Fruit fly (Drosophila melanogaster) ovary, adult (tissue): ENCODE data around the gene mtsh.

Source experiments
- CG17801 ChIP-seq: fragments of 200-800 bp; optimal IDR thresholded peaks from 2 replicates; lab custom pipeline; 2019; ENCODE audit warnings: missing biosample characterization, mild to moderate bottlenecking, missing genetic modification characterization, moderate library complexity; ENCODE audit not compliant: partially characterized antibody

mtsh gene

dm6 chr2L:8342395-8342794 lies 22.7 kb upstream of the mtsh start, which contains the start of gene CG14273:
TSS of gene CG14273 (plus strand) at chr2L:8342695.
- no peak for TF ChIP-seq CG17801 (GFP tag; lab: Kevin White, UChicago)

DNA sequence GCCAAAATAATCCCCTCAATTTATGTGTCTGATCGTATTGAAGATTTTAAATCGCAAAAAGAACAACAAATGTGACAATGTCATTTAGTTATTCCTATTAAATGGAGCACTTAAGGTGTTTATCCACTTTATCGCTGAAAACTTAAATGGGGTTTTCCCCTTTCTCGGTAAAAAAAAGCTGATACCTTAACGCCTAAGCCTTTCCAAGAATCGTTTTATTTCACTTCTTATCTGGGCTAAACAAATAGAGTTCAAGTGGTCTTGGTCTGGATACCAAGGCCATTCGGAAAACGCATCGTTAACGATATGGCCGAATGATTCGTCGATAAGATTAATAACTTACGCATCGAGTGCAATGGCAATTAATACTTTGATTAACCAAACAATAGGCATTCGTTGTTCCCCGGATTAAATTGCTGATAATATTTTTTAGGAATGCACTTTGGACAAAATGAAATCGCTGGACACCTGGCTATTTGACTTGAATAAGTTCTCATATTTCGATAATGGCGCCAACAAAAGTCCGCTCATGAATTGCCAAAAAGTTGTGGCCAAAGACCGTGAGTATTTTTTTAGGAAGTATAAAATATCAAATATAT lies 20.1 kb upstream of the mtsh start:
- TF ChIP-seq CG17801 (GFP tag; lab: Kevin White, UChicago), result no peak

- no peak for TF ChIP-seq CG17801 (GFP tag; lab: Kevin White, UChicago)
These were observed 18.3 kb upstream of the mtsh start, which contains the start of gene witty for dm6 chr2L:8338039-8338438. TSS of gene witty (plus strand) at chr2L:8338287.

dm6 chr2L:8334705-8335104 lies 15.0 kb upstream of the mtsh start:
- no peak for TF ChIP-seq CG17801 (GFP tag; lab: Kevin White, UChicago)

DNA sequence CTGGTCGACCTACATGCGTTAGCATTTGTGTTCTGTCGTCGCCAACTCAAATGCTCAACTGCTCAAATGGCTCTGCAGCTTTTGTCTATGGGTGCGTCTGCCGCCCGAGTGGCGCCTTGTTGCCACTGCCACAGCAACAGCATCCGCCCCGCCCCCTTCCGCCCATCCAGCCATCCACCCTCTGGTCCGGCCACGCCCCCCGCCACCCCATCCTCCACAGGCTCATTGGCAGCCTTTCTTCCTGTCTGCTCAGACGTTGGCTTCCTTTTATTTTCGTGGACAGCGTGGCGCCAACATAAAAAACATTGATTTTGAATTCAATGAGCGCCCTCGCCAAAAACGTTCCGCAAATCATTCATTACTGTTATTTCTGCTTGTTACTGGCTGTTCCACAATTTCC lies 13.9 kb upstream of the mtsh start:
- TF ChIP-seq CG17801 (GFP tag; lab: Kevin White, UChicago), result no peak

- no peak for TF ChIP-seq CG17801 (GFP tag; lab: Kevin White, UChicago)
These were observed 13.5 kb upstream of the mtsh start for dm6 chr2L:8333185-8333584.

- no peak for TF ChIP-seq CG17801 (GFP tag; lab: Kevin White, UChicago)
These were observed 8.9 kb upstream of the mtsh start for dm6 chr2L:8328526-8329097.

DNA sequence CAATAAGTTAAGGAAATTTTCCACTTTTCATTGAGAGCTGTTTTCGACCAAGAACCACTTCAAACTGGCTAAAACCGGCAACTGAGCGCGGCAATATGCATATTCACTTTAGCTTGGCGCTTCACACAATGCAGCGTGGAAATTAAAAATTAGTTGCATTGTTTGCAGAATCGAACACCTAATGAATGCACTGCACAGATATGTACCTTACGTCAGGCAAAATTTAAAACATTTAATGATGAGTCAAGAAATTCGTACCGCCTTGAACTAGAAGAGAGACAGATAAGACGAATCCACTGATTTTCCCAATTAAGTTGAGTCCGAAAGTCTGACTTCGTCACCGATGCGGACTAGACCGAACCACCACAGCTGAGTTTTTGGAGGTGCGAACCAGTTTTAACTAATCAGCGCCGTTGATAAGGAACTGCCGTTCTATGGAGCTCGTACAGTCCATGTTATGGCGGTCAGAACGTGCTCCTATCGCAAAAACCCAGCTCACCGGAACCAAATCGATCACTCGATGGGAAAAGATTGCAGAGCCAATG lies 8.1 kb upstream of the mtsh start:
- no peak for TF ChIP-seq CG17801 (GFP tag; lab: Kevin White, UChicago)

- no peak for TF ChIP-seq CG17801 (GFP tag; lab: Kevin White, UChicago)
These were observed 7.5 kb upstream of the mtsh start, which contains the start of gene CG14275 for dm6 chr2L:8327272-8327555. TSS of gene CG14275 (plus strand) at chr2L:8327456.

dm6 chr2L:8326414-8327271 lies 6.9 kb upstream of the mtsh start:
- no peak for TF ChIP-seq CG17801 (GFP tag; lab: Kevin White, UChicago)

DNA sequence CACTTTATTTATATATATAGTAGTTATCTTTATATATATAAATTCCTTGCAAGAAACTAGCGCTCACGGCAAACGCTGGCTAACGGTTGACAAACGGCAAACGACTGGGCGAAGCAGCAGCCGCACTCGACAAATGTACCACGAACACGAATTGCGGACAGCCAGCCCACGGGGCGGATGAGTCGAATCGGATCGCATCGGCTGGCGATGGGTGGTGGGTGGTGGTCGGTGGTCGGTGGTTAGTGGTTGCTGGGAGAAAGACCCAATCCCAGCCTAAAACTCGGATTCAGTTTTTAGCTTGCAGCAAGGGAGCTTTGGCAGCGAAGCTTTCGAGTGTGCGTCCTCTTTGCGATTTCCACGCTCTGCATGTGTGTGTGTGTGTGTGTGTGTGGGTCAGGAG lies 5.4 kb upstream of the mtsh start, which contains the start of gene CG7781:
CG7781 (minus strand) TSS at position 260 of the 400 bp plus-strand sequence.
- no peak for TF ChIP-seq CG17801 (GFP tag; lab: Kevin White, UChicago)

- no peak for TF ChIP-seq CG17801 (GFP tag; lab: Kevin White, UChicago)
These were observed 8.0 kb downstream of the mtsh start for dm6 chr2L:8311741-8312140.

DNA sequence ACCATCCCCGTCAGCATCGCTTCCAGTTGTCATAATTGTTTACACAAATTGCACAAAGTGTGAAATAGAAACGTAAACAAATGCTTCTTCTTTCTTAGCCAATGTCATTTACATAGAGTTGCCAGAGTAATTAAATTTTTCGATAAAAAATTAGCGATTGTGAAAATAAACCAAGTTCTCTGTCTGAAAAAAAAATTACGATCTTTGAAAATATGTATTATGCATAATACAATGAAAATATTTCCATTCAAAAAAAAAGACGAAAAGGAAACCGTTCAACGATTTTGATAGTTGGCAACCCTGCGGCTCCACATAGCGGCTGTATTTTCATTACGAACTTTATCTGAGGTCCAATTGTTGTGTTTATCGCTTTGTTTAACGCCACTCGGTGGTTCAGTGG lies 8.6 kb downstream of the mtsh start, which contains the start of the genes CG7810 and CG7806:
CG7810 (minus strand) TSS at position 105 of the 400 bp plus-strand sequence.
CG7806 (plus strand) TSS at position 309 of the 400 bp plus-strand sequence.
- TF ChIP-seq CG17801 (GFP tag; lab: Kevin White, UChicago), result peak; percentile 91

dm6 chr2L:8307817-8308551 lies 11.7 kb downstream of the mtsh start, which contains the start of the genes Ostgamma and Mettl14:
TSS of gene Ostgamma (minus strand) at chr2L:8308192.
TSS of gene Mettl14 (plus strand) at chr2L:8308427.
- TF ChIP-seq CG17801 (GFP tag; lab: Kevin White, UChicago), result peak; percentile 24
